Worm (Caenorhabditis elegans) whole organism, L2 larva: ENCODE data around the gene txt-3.

Source experiments
- C34F6.9 ChIP-seq: fragments of 150-350 bp; optimal IDR thresholded peaks from 2 replicates; lab custom pipeline; 2014; ENCODE audit warnings: missing biosample characterization, missing genetic modification characterization
- F13H6.1 ChIP-seq: sonication (generic microtip); optimal IDR thresholded peaks from 2 replicates; lab custom pipeline; 2016; ENCODE audit warnings: missing genetic modification characterization, missing compliant biosample characterization
- R02D3.7 ChIP-seq: fragments of 150-350 bp; optimal IDR thresholded peaks from 2 replicates; lab custom pipeline; 2014; ENCODE audit warnings: missing biosample characterization, missing genetic modification characterization
- Y55F3AM.14 ChIP-seq: fragments of 200-800 bp; sonication (Bioruptor generic); optimal IDR thresholded peaks from 2 replicates; lab custom pipeline; 2018; ENCODE audit warnings: mild to moderate bottlenecking, missing genetic modification characterization, missing compliant biosample characterization
- ZK546.5 ChIP-seq: sonication (generic microtip); optimal IDR thresholded peaks from 2 replicates; lab custom pipeline; 2017; ENCODE audit warnings: missing biosample characterization, missing genetic modification characterization
- ama-1 ChIP-seq: fragments of 150-350 bp; optimal IDR thresholded peaks from 2 replicates; lab custom pipeline; 2018; ENCODE audit warnings: inconsistent platforms
- blmp-1 ChIP-seq: sonication (generic microtip); optimal IDR thresholded peaks from 2 replicates; lab custom pipeline; 2017; ENCODE audit warnings: missing genetic modification characterization, mild to moderate bottlenecking, missing compliant biosample characterization, antibody characterized with exemption, moderate library complexity; ENCODE audit not compliant: insufficient read depth
- ceh-16 ChIP-seq: fragments of 150-350 bp; optimal IDR thresholded peaks from 2 replicates; lab custom pipeline; 2014; ENCODE audit warnings: missing biosample characterization, missing genetic modification characterization
- ceh-82 ChIP-seq: fragments of 150-350 bp; optimal IDR thresholded peaks from 2 replicates; lab custom pipeline; 2014; ENCODE audit warnings: missing biosample characterization, missing genetic modification characterization
- crh-2 ChIP-seq: sonication (generic microtip); optimal IDR thresholded peaks from 2 replicates; lab custom pipeline; 2017; ENCODE audit warnings: missing biosample characterization, missing genetic modification characterization
- dmd-4 ChIP-seq: sonication (generic microtip); optimal IDR thresholded peaks from 2 replicates; lab custom pipeline; 2017; ENCODE audit warnings: missing biosample characterization, missing genetic modification characterization
- egl-27 ChIP-seq: sonication (generic microtip); optimal IDR thresholded peaks from 3 replicates; lab custom pipeline; 2017; ENCODE audit warnings: missing biosample characterization, missing genetic modification reagents, missing genetic modification characterization
- fos-1 ChIP-seq: fragments of 150-350 bp; optimal IDR thresholded peaks from 2 replicates; lab custom pipeline; 2014; ENCODE audit warnings: missing biosample characterization, missing genetic modification characterization
- gmeb-1 ChIP-seq: fragments of 150-350 bp; optimal IDR thresholded peaks from 2 replicates; lab custom pipeline; 2014; ENCODE audit warnings: missing biosample characterization, missing genetic modification characterization
- lin-13 ChIP-seq: fragments of 150-350 bp; optimal IDR thresholded peaks from 2 replicates; lab custom pipeline; 2014; ENCODE audit warnings: missing biosample characterization, missing genetic modification reagents, missing genetic modification characterization
- lsy-2 ChIP-seq, 2 experiments: fragments of 150-350 bp in 1 of 2; sonication (generic microtip) in 1 of 2; optimal IDR thresholded peaks; 2 replicates each; lab custom pipeline; 2014 to 2017; ENCODE audit warnings: missing biosample characterization in 2 of 2, missing genetic modification characterization in 2 of 2
- nhr-10 ChIP-seq: sonication (generic microtip); optimal IDR thresholded peaks from 2 replicates; lab custom pipeline; 2017; ENCODE audit warnings: missing biosample characterization, missing genetic modification characterization
- nhr-11 ChIP-seq: fragments of 150-350 bp; optimal IDR thresholded peaks from 2 replicates; lab custom pipeline; 2014; ENCODE audit warnings: missing biosample characterization, missing genetic modification characterization
- nhr-129 ChIP-seq: fragments of 150-350 bp; optimal IDR thresholded peaks from 2 replicates; lab custom pipeline; 2014; ENCODE audit warnings: missing biosample characterization, missing genetic modification characterization
- nhr-21 ChIP-seq: fragments of 150-350 bp; optimal IDR thresholded peaks from 2 replicates; lab custom pipeline; 2014; ENCODE audit warnings: missing biosample characterization, missing genetic modification characterization
- nhr-23 ChIP-seq: fragments of 150-350 bp; optimal IDR thresholded peaks from 2 replicates; lab custom pipeline; 2014; ENCODE audit warnings: missing biosample characterization, missing genetic modification reagents, missing genetic modification characterization
- nhr-237 ChIP-seq: fragments of 150-350 bp; optimal IDR thresholded peaks from 2 replicates; lab custom pipeline; 2014; ENCODE audit warnings: missing biosample characterization, missing genetic modification characterization
- nhr-25 ChIP-seq: fragments of 150-350 bp; sonication (generic microtip); optimal IDR thresholded peaks from 3 replicates; lab custom pipeline; 2014; ENCODE audit warnings: missing biosample characterization, missing genetic modification characterization
- nhr-6 ChIP-seq: fragments of 150-350 bp; optimal IDR thresholded peaks from 2 replicates; lab custom pipeline; 2014; ENCODE audit warnings: missing biosample characterization, missing genetic modification characterization
- nhr-77 ChIP-seq: fragments of 150-350 bp; optimal IDR thresholded peaks from 2 replicates; lab custom pipeline; 2014; ENCODE audit warnings: missing biosample characterization, missing genetic modification characterization
- peb-1 ChIP-seq: fragments of 150-350 bp; optimal IDR thresholded peaks from 2 replicates; lab custom pipeline; 2014; ENCODE audit warnings: missing biosample characterization, missing genetic modification characterization
- sem-4 ChIP-seq: fragments of 150-350 bp; optimal IDR thresholded peaks from 2 replicates; lab custom pipeline; 2014; ENCODE audit warnings: missing biosample characterization, missing genetic modification reagents, missing genetic modification characterization
- skn-1 ChIP-seq: sonication (generic microtip); optimal IDR thresholded peaks from 2 replicates; lab custom pipeline; 2017; ENCODE audit warnings: missing biosample characterization, missing genetic modification characterization
- sma-3 ChIP-seq: sonication (generic microtip); optimal IDR thresholded peaks from 2 replicates; lab custom pipeline; 2016; ENCODE audit warnings: missing genetic modification reagents, missing genetic modification characterization, missing compliant biosample characterization
- sma-9 ChIP-seq, 2 experiments: fragments of 150-350 bp in 1 of 2; sonication (generic microtip) in 1 of 2; optimal IDR thresholded peaks; 2 replicates each; lab custom pipeline; 2014 to 2016; ENCODE audit warnings: missing genetic modification characterization in 2 of 2, mild to moderate bottlenecking in 1 of 2, missing biosample characterization in 1 of 2, missing compliant biosample characterization in 1 of 2, missing genetic modification reagents in 1 of 2, moderate library complexity in 1 of 2
- snpc-4 ChIP-seq: fragments of 150-350 bp; optimal IDR thresholded peaks from 2 replicates; lab custom pipeline; 2014; ENCODE audit warnings: missing biosample characterization, missing genetic modification characterization
- unc-39 ChIP-seq: fragments of 150-350 bp; optimal IDR thresholded peaks from 2 replicates; lab custom pipeline; 2014; ENCODE audit warnings: missing biosample characterization, missing genetic modification characterization
- unc-62 ChIP-seq: fragments of 150-350 bp; optimal IDR thresholded peaks from 2 replicates; lab custom pipeline; 2014; ENCODE audit warnings: missing biosample characterization, missing genetic modification reagents, missing genetic modification characterization
- ztf-1 ChIP-seq: fragments of 200-800 bp; sonication (Bioruptor generic); conservative IDR thresholded peaks from 2 replicates; pipeline ENCODE4 v1.3.6; 2022; ENCODE audit warnings: missing genetic modification characterization, missing compliant biosample characterization
- ztf-4 ChIP-seq: fragments of 150-350 bp; optimal IDR thresholded peaks from 2 replicates; lab custom pipeline; 2014; ENCODE audit warnings: missing biosample characterization, missing genetic modification characterization

Gene txt-3

DNA sequence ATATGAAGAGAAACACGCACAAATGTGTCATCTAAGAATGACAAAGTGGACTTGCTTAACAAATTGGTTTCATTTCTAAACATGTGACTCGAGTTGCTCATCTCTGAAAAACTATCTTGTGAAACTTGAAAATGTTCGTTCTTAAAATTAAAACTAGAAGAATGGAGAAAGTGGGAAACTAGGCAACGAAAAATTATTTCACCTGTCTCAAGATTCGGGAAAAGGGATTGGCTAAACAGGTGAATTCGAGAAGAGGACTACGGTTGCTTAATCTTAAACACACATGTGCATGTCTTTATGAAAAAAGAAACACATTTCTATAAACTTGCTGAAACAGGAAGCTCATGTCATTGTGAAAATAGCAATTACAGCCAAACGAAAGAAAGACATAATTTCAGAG lies 17.3 kb downstream of the txt-3 start, which contains the start of gene srz-24:
Gene srz-24 (minus strand): TSS at position 101 of the 400 bp plus-strand sequence.
- TF ChIP-seq unc-39 (tag; lab: Kevin White, UChicago) (no peak), skn-1 (no peak), nhr-23 (tag; lab: Kevin White, UChicago) (no peak)
- TF ChIP-seq, all 48 proteins: peak for 0

- no peak for TF ChIP-seq ama-1 (lab: Kevin White, UChicago)
- TF ChIP-seq ceh-16 (tag; lab: Kevin White, UChicago) = no peak
- no peak for TF ChIP-seq nhr-21
- no peak for TF ChIP-seq fos-1
- TF ChIP-seq ztf-4 (tag; lab: Kevin White, UChicago) = no peak
- no peak for TF ChIP-seq egl-27
- TF ChIP-seq F13H6.1 (tag; lab: Kevin White, UChicago) = no peak
Observed at ce11 chrIV:4982477-4982876, 18.7 kb downstream of the txt-3 start, which contains the start of gene E03H12.4. TSS of gene E03H12.4 (plus strand) at chrIV:4982596.

ce11 chrIV:4983746-4984145 lies 20.0 kb downstream of the txt-3 start, which contains the start of gene clec-176:
TSS of gene clec-176 (plus strand) at chrIV:4984046.
- no peak for TF ChIP-seq peb-1 (tag; lab: Kevin White, UChicago)
- no peak for TF ChIP-seq dmd-4 (tag; lab: Kevin White, UChicago)
- TF ChIP-seq lsy-2 (tag; optimal IDR thresholded peaks at IDR 0.05; lab: Kevin White, UChicago) = no peak
- TF ChIP-seq Y55F3AM.14 (GFP tag; lab: Kevin White, UChicago) = no peak
- TF ChIP-seq C34F6.9 = no peak
- no peak for TF ChIP-seq lin-13 (GFP tag; lab: Kevin White, UChicago)
- no peak for TF ChIP-seq nhr-23 (tag; lab: Kevin White, UChicago)
- TF ChIP-seq blmp-1 (tag; lab: Kevin White, UChicago) = no peak
- no peak for TF ChIP-seq nhr-21
- TF ChIP-seq sma-9 (GFP tag; optimal IDR thresholded peaks at IDR 0.05; lab: Kevin White, UChicago) = no peak
- no peak for TF ChIP-seq sma-9 (tag; optimal IDR thresholded peaks at IDR 0.05; lab: Kevin White, UChicago)
- no peak for TF ChIP-seq egl-27

ce11 chrIV:4986246-4986645 lies 22.5 kb downstream of the txt-3 start, which contains the start of gene clec-177:
TSS of gene clec-177 (plus strand) at chrIV:4986546.
- no peak for TF ChIP-seq sma-3 (GFP tag; lab: Kevin White, UChicago)
- TF ChIP-seq snpc-4 (tag; lab: Kevin White, UChicago) = no peak
- TF ChIP-seq ztf-1 = no peak
- no peak for TF ChIP-seq nhr-11 (tag; lab: Kevin White, UChicago)
- no peak for TF ChIP-seq unc-62 (GFP tag; lab: Kevin White, UChicago)
- no peak for TF ChIP-seq ceh-82
- TF ChIP-seq sem-4 = no peak
- TF ChIP-seq nhr-6 = no peak
- TF ChIP-seq R02D3.7 (tag; lab: Kevin White, UChicago) = no peak

ce11 chrIV:4988531-4988930 lies 24.8 kb downstream of the txt-3 start, which contains the start of gene E03H12.7:
TSS of gene E03H12.7 (minus strand) at chrIV:4988631.
- no peak for TF ChIP-seq nhr-77 (tag; lab: Kevin White, UChicago)
- no peak for TF ChIP-seq gmeb-1 (tag; lab: Kevin White, UChicago)
- TF ChIP-seq C34F6.9 = no peak
- no peak for TF ChIP-seq R02D3.7 (tag; lab: Kevin White, UChicago)
- no peak for TF ChIP-seq nhr-21

- TF ChIP-seq nhr-77 (tag; lab: Kevin White, UChicago) (no peak), nhr-129 (tag; lab: Kevin White, UChicago) (no peak), R02D3.7 (tag; lab: Kevin White, UChicago) (no peak), nhr-237 (tag; lab: Kevin White, UChicago) (no peak), nhr-10 (tag; lab: Kevin White, UChicago) (no peak), nhr-25 (tag; lab: Kevin White, UChicago) (no peak), nhr-21 (no peak), F13H6.1 (tag; lab: Kevin White, UChicago) (no peak), Y55F3AM.14 (GFP tag; lab: Kevin White, UChicago) (no peak), lin-13 (GFP tag; lab: Kevin White, UChicago) (no peak), ZK546.5 (no peak), crh-2 (no peak), ztf-1 (no peak), unc-39 (tag; lab: Kevin White, UChicago) (no peak), C34F6.9 (no peak), lsy-2 (tag; optimal IDR thresholded peaks at IDR 0.05; lab: Kevin White, UChicago) (no peak)
Observed at ce11 chrIV:4992089-4992488, 28.3 kb downstream of the txt-3 start, which contains the start of gene str-162. TSS of gene str-162 (plus strand) at chrIV:4992389.
